Fruit fly (Drosophila melanogaster): ENCODE results near the gene CG44574.

DNA sequence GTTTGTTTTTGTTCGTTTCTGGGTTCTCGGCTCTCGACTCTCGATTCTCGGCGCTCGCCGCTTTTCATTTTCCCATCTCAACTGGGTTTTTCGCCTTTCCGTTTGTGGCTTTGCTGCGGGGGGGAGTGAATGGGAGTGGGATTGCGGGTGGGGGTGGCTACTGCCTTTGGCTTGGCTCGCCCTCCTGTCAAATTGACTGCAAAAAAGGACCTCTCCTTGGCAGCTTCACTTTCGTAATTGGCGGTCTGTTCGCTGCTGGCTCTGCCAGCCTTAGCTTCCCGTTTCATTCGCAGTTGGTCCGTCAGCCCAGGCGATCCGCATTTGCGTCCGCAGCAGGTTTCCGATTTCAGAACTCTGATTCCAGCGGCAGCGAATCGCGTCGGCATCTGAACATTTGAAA lies 42.1 kb downstream of the CG44574 start, which contains the start of gene dsf:
- TF ChIP-seq EcR (GFP tag; optimal IDR thresholded peaks at IDR 0.05) (no peak), CG15710 (tag; optimal IDR thresholded peaks at IDR 0.05) (no peak), CG8159 (tag; optimal IDR thresholded peaks at IDR 0.05) (no peak), CG32121 (GFP tag; IDR thresholded peaks at IDR 0.05) (no peak), Pif1B (GFP tag; optimal IDR thresholded peaks at IDR 0.05) (no peak), Pif1A (GFP tag; optimal IDR thresholded peaks at IDR 0.05) (no peak)

All from whole organism, pupa.